Fruit fly (Drosophila melanogaster) Kc167 (cell line): ENCODE data around the gene CG17721.

Experiments
- h ChIP-seq: fragments of >200 bp; optimal IDR thresholded peaks from 3 replicates; lab custom pipeline; 2018; ENCODE audit warnings: missing external identifiers
- insv ChIP-seq: fragments of >200 bp; optimal IDR thresholded peaks from 3 replicates; lab custom pipeline; 2018; ENCODE audit warnings: missing external identifiers
- psq ChIP-seq: fragments of >200 bp; optimal IDR thresholded peaks from 2 replicates; lab custom pipeline; 2017; ENCODE audit warnings: missing external identifiers

dm6 chr3R:11243951-11244660, 9.2 kb downstream of the CG17721 start, which contains the start of the genes CG17734 and CG5214:
- TF ChIP-seq psq (no peak), insv (lab: Kevin White, UChicago) (no peak), h (lab: Kevin White, UChicago) (no peak)
